Fruit fly (Drosophila melanogaster): ENCODE data around the gene Ubx.

DNA sequence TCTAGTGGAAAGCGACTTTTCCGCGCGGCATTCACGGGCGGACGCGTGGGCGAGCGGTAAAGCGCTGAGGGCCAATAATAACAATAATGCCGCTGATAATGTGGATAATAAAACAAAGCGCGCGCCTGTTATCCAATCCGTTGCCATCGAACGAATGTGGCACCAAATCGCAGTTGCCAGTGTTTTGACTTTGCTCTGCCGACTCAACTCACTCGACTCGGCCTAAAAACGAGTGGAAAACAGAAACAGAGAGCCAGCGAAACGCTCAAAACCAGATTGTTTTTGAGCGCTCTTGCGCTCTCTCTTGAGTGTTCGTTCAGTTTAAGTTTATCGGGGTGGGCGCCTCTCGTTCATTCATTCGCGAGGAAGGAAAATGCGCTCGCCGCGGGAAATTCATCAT, at the start of gene Ubx:
- TF ChIP-seq aop (GFP tag; IDR thresholded peaks at IDR 0.05) (no peak), Sry-δ (GFP tag; optimal IDR thresholded peaks at IDR 0.05) (no peak), gt (GFP tag; IDR thresholded peaks at IDR 0.05) (no peak), CG12236 (GFP tag; optimal IDR thresholded peaks at IDR 0.05) (no peak), CG4820 (GFP tag; optimal IDR thresholded peaks at IDR 0.05) (no peak), otp (GFP tag; IDR thresholded peaks at IDR 0.05) (no peak), Abd-B (GFP tag; optimal IDR thresholded peaks at IDR 0.05) (no peak), nmo (GFP tag; optimal IDR thresholded peaks at IDR 0.05) (no peak), CG16863 (GFP tag; optimal IDR thresholded peaks at IDR 0.05) (no peak), CG12769 (tag; optimal IDR thresholded peaks at IDR 0.05) (peak; percentile 11), CG11560 (tag; IDR thresholded peaks at IDR 0.05) (no peak), HLH4C (GFP tag; IDR thresholded peaks at IDR 0.05; ENCODE audit: partially characterized antibody) (peak; percentile 36; the same call in 1 of the 3 replicates)

Measured in whole organism, embryonic.